Fruit fly (Drosophila melanogaster): ENCODE results near the gene CG14692.

DNA sequence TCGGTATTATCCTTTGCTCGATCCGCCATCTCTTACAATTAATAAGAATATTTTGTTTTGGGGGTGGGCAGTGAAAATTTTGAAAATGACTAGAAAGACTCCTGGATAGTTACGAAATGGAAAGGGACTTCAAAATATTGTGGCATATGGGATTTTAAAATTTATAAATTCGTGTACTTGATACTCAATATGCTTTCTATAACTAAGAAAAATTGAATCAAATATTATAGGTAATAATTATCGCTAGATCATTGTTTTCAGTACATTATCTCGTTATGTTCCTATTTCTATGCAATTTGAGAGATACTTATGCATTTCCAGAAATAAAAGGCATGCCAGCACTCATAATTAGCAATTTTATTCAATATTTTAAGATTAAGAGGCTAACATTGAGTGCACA, 48.2 kb downstream of the CG14692 start, which contains the start of gene CG14691:
- TF ChIP-seq OdsH (GFP tag; optimal IDR thresholded peaks at IDR 0.05): no peak
- TF ChIP-seq CG6854 (GFP tag; optimal IDR thresholded peaks at IDR 0.05): no peak
- TF ChIP-seq CG3919 (GFP tag; optimal IDR thresholded peaks at IDR 0.05): no peak

All from whole organism, prepupa.